Worm (Caenorhabditis elegans): ENCODE measurements around the gene set-1.

ce11 chrIII:6406829-6407228, 45.3 kb downstream of the set-1 start, which contains the start of gene let-756:
- TF ChIP-seq unc-39 (tag; optimal IDR thresholded peaks at IDR 0.05) (no peak), nhr-237 (tag; optimal IDR thresholded peaks at IDR 0.05) (no peak), hlh-1 (tag; optimal IDR thresholded peaks at IDR 0.05) (no peak), lin-13 (tag; optimal IDR thresholded peaks at IDR 0.05) (no peak), lsy-2 (tag; optimal IDR thresholded peaks at IDR 0.05) (no peak), pha-4 (tag; optimal IDR thresholded peaks at IDR 0.05) (no peak), nhr-76 (tag; optimal IDR thresholded peaks at IDR 0.05) (no peak), cnd-1 (tag; optimal IDR thresholded peaks at IDR 0.05) (no peak), elt-1 (tag; optimal IDR thresholded peaks at IDR 0.05; ENCODE audit: borderline replicate concordance, insufficient read depth) (no peak), ztf-11 (tag; optimal IDR thresholded peaks at IDR 0.05) (no peak)

All from whole organism, mixed stage, embryonic.